Fruit fly (Drosophila melanogaster) whole organism, embryonic: ENCODE measurements around the gene Xport-B.
A peak's percentile ranks its signal among the peaks of the same experiment; 100 is the strongest.

ENCODE experiments used
- C15 ChIP-seq: fragments of 200-800 bp; sonication (Bioruptor generic); IDR thresholded peaks from 3 replicates; pipeline ENCODE4 v1.3.6; 2022; ENCODE audit warnings: missing biosample characterization, missing genetic modification characterization
- CG10267 ChIP-seq: fragments of 200-800 bp; sonication (Bioruptor generic); optimal IDR thresholded peaks from 2 replicates; lab custom pipeline; 2018; ENCODE audit warnings: missing biosample characterization, mild to moderate bottlenecking, missing genetic modification characterization, moderate library complexity
- CG1529 ChIP-seq: fragments of 200-800 bp; sonication (Bioruptor generic); optimal IDR thresholded peaks from 3 replicates; lab custom pipeline; 2018; ENCODE audit warnings: missing biosample characterization, missing genetic modification characterization
- CG17361 ChIP-seq: fragments of 200-800 bp; sonication (Bioruptor generic); IDR thresholded peaks from 3 replicates; pipeline ENCODE4 v1.3.6; 2022; ENCODE audit warnings: missing biosample characterization, missing genetic modification characterization
- CG18262 ChIP-seq: fragments of 200-800 bp; optimal IDR thresholded peaks from 3 replicates; lab custom pipeline; 2019; ENCODE audit warnings: missing biosample characterization, mild to moderate bottlenecking, missing genetic modification characterization, moderate library complexity
- CG2129 ChIP-seq: fragments of 200-800 bp; sonication (Bioruptor generic); IDR thresholded peaks from 2 replicates; pipeline ENCODE4 v1.3.6; 2022; ENCODE audit warnings: missing biosample characterization, missing genetic modification characterization; ENCODE audit not compliant: partially characterized antibody
- CG2712 ChIP-seq: fragments of 200-800 bp; optimal IDR thresholded peaks from 3 replicates; lab custom pipeline; 2019; ENCODE audit warnings: missing biosample characterization, mild to moderate bottlenecking, missing genetic modification characterization, moderate library complexity
- CG32532 ChIP-seq: fragments of 200-800 bp; sonication (Bioruptor generic); IDR thresholded peaks from 2 replicates; pipeline ENCODE4 v1.3.6; 2022; ENCODE audit warnings: missing biosample characterization, missing genetic modification characterization
- CG32772 ChIP-seq: fragments of 200-800 bp; sonication (Bioruptor generic); IDR thresholded peaks from 2 replicates; pipeline ENCODE4 v1.3.6; 2022; ENCODE audit warnings: missing biosample characterization, missing genetic modification characterization
- CG33557 ChIP-seq: fragments of 200-800 bp; sonication (Bioruptor generic); optimal IDR thresholded peaks from 2 replicates; lab custom pipeline; 2019; ENCODE audit warnings: missing biosample characterization, mild to moderate bottlenecking, missing genetic modification characterization, moderate library complexity
- CG42726 ChIP-seq: fragments of 200-800 bp; sonication (Bioruptor generic); IDR thresholded peaks from 2 replicates; pipeline ENCODE4 v1.3.6; 2022; ENCODE audit warnings: missing biosample characterization, missing genetic modification characterization; ENCODE audit not compliant: partially characterized antibody
- CG4730 ChIP-seq: fragments of 200-800 bp; sonication (Bioruptor generic); IDR thresholded peaks from 2 replicates; pipeline ENCODE4 v1.3.6; 2022; ENCODE audit warnings: missing biosample characterization, missing genetic modification characterization
- CG6689 ChIP-seq: fragments of 200-800 bp; sonication (Bioruptor generic); IDR thresholded peaks from 2 replicates; pipeline ENCODE4 v1.3.6; 2022; ENCODE audit warnings: missing biosample characterization, missing genetic modification characterization
- CG7372 ChIP-seq: fragments of 200-800 bp; sonication (Bioruptor generic); IDR thresholded peaks from 2 replicates; pipeline ENCODE4 v1.3.6; 2022; ENCODE audit warnings: missing biosample characterization, missing genetic modification characterization
- CG7556 ChIP-seq: fragments of 200-800 bp; sonication (Bioruptor generic); optimal IDR thresholded peaks from 2 replicates; lab custom pipeline; 2017; ENCODE audit warnings: missing biosample characterization, mild to moderate bottlenecking, missing genetic modification characterization
- CG8359 ChIP-seq: fragments of 200-800 bp; sonication (Bioruptor generic); optimal IDR thresholded peaks from 2 replicates; lab custom pipeline; 2017; ENCODE audit warnings: missing biosample characterization, mild to moderate bottlenecking, missing genetic modification characterization, borderline replicate concordance
- CG8924 ChIP-seq: fragments of 200-800 bp; optimal IDR thresholded peaks from 3 replicates; lab custom pipeline; 2019; ENCODE audit warnings: missing biosample characterization, mild to moderate bottlenecking, missing genetic modification characterization, moderate library complexity
- CG9437 ChIP-seq: fragments of 200-800 bp; sonication (Bioruptor generic); optimal IDR thresholded peaks from 2 replicates; lab custom pipeline; 2018; ENCODE audit warnings: missing biosample characterization, mild to moderate bottlenecking, missing genetic modification characterization
- Fer1 ChIP-seq: fragments of 200-800 bp; sonication (Bioruptor generic); optimal IDR thresholded peaks from 2 replicates; lab custom pipeline; 2017; ENCODE audit warnings: missing biosample characterization, mild to moderate bottlenecking, missing genetic modification characterization
- Fer2 ChIP-seq: fragments of 200-800 bp; sonication (Bioruptor generic); optimal IDR thresholded peaks from 2 replicates; lab custom pipeline; 2018; ENCODE audit warnings: missing biosample characterization, mild to moderate bottlenecking, missing genetic modification characterization, moderate library complexity
- HLH3B ChIP-seq: fragments of 200-800 bp; sonication (Bioruptor generic); IDR thresholded peaks from 2 replicates; pipeline ENCODE4 v1.3.6; 2022; ENCODE audit warnings: missing biosample characterization, missing genetic modification characterization
- HLHmδ ChIP-seq: fragments of 200-800 bp; sonication (Bioruptor generic); optimal IDR thresholded peaks from 2 replicates; lab custom pipeline; 2018; ENCODE audit warnings: missing biosample characterization, mild to moderate bottlenecking, missing genetic modification characterization, moderate library complexity
- Jarid2 ChIP-seq: fragments of 200-800 bp; sonication (Bioruptor generic); optimal IDR thresholded peaks from 3 replicates; lab custom pipeline; 2017; ENCODE audit warnings: mild to moderate bottlenecking, missing biosample characterization, missing genetic modification reagents, missing genetic modification characterization
- MTF-1 ChIP-seq: fragments of 200-800 bp; sonication (Bioruptor generic); optimal IDR thresholded peaks from 2 replicates; lab custom pipeline; 2018; ENCODE audit warnings: missing biosample characterization, mild to moderate bottlenecking, missing genetic modification characterization, borderline replicate concordance
- Opbp ChIP-seq: fragments of 200-800 bp; sonication (Bioruptor generic); IDR thresholded peaks from 3 replicates; pipeline ENCODE4 v1.3.6; 2022; ENCODE audit warnings: missing biosample characterization, missing genetic modification characterization; ENCODE audit not compliant: partially characterized antibody
- Pdp1 ChIP-seq, 2 experiments: fragments of 200-800 bp; sonication (Bioruptor generic); optimal IDR thresholded peaks; 3 replicates each; lab custom pipeline; 2016; ENCODE audit warnings: missing biosample characterization in 2 of 2, missing genetic modification characterization in 2 of 2, mild to moderate bottlenecking in 1 of 2, moderate library complexity in 1 of 2
- Poxn ChIP-seq: fragments of 200-800 bp; sonication (Bioruptor generic); IDR thresholded peaks from 2 replicates; pipeline ENCODE4 v1.3.6; 2022; ENCODE audit warnings: missing biosample characterization, missing genetic modification characterization
- Rfx ChIP-seq: fragments of 200-800 bp; sonication (Bioruptor generic); IDR thresholded peaks from 2 replicates; pipeline ENCODE4 v1.3.6; 2022; ENCODE audit warnings: missing biosample characterization, missing genetic modification characterization
- Sry-δ ChIP-seq: fragments of 200-800 bp; sonication (Bioruptor generic); optimal IDR thresholded peaks from 2 replicates; lab custom pipeline; 2016; ENCODE audit warnings: missing biosample characterization, missing genetic modification characterization
- Usf ChIP-seq: fragments of 200-800 bp; sonication (Bioruptor generic); optimal IDR thresholded peaks from 2 replicates; lab custom pipeline; 2017; ENCODE audit warnings: missing genotype, missing biosample characterization, missing genetic modification characterization
- ac ChIP-seq: fragments of 200-800 bp; sonication (Bioruptor generic); optimal IDR thresholded peaks from 3 replicates; lab custom pipeline; 2017; ENCODE audit warnings: missing biosample characterization, mild to moderate bottlenecking, missing genetic modification characterization
- al ChIP-seq: fragments of 200-800 bp; sonication (Bioruptor generic); IDR thresholded peaks from 2 replicates; pipeline ENCODE4 v1.3.6; 2022; ENCODE audit warnings: missing biosample characterization, missing genetic modification characterization
- bab2 ChIP-seq: fragments of 200-800 bp; sonication (Bioruptor generic); optimal IDR thresholded peaks from 2 replicates; lab custom pipeline; 2016; ENCODE audit warnings: missing biosample characterization, missing genetic modification characterization
- bowl ChIP-seq: fragments of 200-800 bp; sonication (Bioruptor generic); IDR thresholded peaks from 2 replicates; pipeline ENCODE4 v1.3.6; 2022; ENCODE audit warnings: missing biosample characterization, missing genetic modification characterization
- danr ChIP-seq: fragments of 200-800 bp; sonication (Bioruptor generic); IDR thresholded peaks from 2 replicates; pipeline ENCODE4 v1.3.6; 2022; ENCODE audit warnings: missing biosample characterization, missing genetic modification characterization
- h ChIP-seq: fragments of >200 bp; optimal IDR thresholded peaks from 2 replicates; lab custom pipeline; 2017
- hbn ChIP-seq: fragments of 200-800 bp; sonication (Bioruptor generic); IDR thresholded peaks from 2 replicates; pipeline ENCODE4 v1.3.6; 2022; ENCODE audit warnings: missing biosample characterization, missing genetic modification characterization; ENCODE audit not compliant: partially characterized antibody
- klu ChIP-seq: fragments of 200-800 bp; sonication (Bioruptor generic); IDR thresholded peaks from 2 replicates; pipeline ENCODE4 v1.3.6; 2022; ENCODE audit warnings: missing biosample characterization, missing genetic modification characterization
- luna ChIP-seq: fragments of 200-800 bp; sonication (Bioruptor generic); optimal IDR thresholded peaks from 2 replicates; lab custom pipeline; 2016; ENCODE audit warnings: missing biosample characterization, missing genetic modification characterization
- maf-S ChIP-seq: fragments of 200-800 bp; sonication (Bioruptor generic); optimal IDR thresholded peaks from 2 replicates; lab custom pipeline; 2016; ENCODE audit warnings: missing biosample characterization, missing genetic modification characterization
- onecut ChIP-seq: fragments of 200-800 bp; sonication (Bioruptor generic); IDR thresholded peaks from 2 replicates; pipeline ENCODE4 v1.3.6; 2022; ENCODE audit warnings: missing biosample characterization, missing genetic modification characterization
- pros ChIP-seq: fragments of 200-800 bp; sonication (Bioruptor generic); optimal IDR thresholded peaks from 3 replicates; lab custom pipeline; 2019; ENCODE audit warnings: missing biosample characterization, mild to moderate bottlenecking, missing genetic modification characterization, moderate library complexity
- schlank ChIP-seq: fragments of 200-800 bp; sonication (Bioruptor generic); optimal IDR thresholded peaks from 2 replicates; lab custom pipeline; 2018; ENCODE audit warnings: missing biosample characterization, mild to moderate bottlenecking, missing genetic modification characterization
- sens-2 ChIP-seq: fragments of 200-800 bp; sonication (Bioruptor generic); IDR thresholded peaks from 2 replicates; pipeline ENCODE4 v1.3.6; 2022; ENCODE audit warnings: missing biosample characterization, missing genetic modification characterization
- sisA ChIP-seq: fragments of 200-800 bp; sonication (Bioruptor generic); IDR thresholded peaks from 2 replicates; pipeline ENCODE4 v1.3.6; 2022; ENCODE audit warnings: missing biosample characterization, missing genetic modification characterization
- sob ChIP-seq: fragments of 200-800 bp; sonication (Bioruptor generic); IDR thresholded peaks from 2 replicates; pipeline ENCODE4 v1.3.6; 2022; ENCODE audit warnings: missing biosample characterization, missing genetic modification characterization
- tgo ChIP-seq: fragments of 200-800 bp; sonication (Bioruptor generic); IDR thresholded peaks from 3 replicates; pipeline ENCODE4 v1.3.6; 2022; ENCODE audit warnings: missing biosample characterization, missing genetic modification characterization
- usp ChIP-seq: fragments of >200 bp; optimal IDR thresholded peaks from 2 replicates; lab custom pipeline; 2017; ENCODE audit warnings: missing biosample characterization, missing genetic modification characterization
- vvl ChIP-seq: fragments of 200-800 bp; sonication (Bioruptor generic); IDR thresholded peaks from 2 replicates; pipeline ENCODE4 v1.3.6; 2022; ENCODE audit warnings: missing biosample characterization, missing genetic modification characterization
- wek ChIP-seq: fragments of 200-800 bp; sonication (Bioruptor generic); optimal IDR thresholded peaks from 3 replicates; lab custom pipeline; 2018; ENCODE audit warnings: missing biosample characterization, mild to moderate bottlenecking, missing genetic modification characterization, moderate library complexity

The Xport-B gene

DNA sequence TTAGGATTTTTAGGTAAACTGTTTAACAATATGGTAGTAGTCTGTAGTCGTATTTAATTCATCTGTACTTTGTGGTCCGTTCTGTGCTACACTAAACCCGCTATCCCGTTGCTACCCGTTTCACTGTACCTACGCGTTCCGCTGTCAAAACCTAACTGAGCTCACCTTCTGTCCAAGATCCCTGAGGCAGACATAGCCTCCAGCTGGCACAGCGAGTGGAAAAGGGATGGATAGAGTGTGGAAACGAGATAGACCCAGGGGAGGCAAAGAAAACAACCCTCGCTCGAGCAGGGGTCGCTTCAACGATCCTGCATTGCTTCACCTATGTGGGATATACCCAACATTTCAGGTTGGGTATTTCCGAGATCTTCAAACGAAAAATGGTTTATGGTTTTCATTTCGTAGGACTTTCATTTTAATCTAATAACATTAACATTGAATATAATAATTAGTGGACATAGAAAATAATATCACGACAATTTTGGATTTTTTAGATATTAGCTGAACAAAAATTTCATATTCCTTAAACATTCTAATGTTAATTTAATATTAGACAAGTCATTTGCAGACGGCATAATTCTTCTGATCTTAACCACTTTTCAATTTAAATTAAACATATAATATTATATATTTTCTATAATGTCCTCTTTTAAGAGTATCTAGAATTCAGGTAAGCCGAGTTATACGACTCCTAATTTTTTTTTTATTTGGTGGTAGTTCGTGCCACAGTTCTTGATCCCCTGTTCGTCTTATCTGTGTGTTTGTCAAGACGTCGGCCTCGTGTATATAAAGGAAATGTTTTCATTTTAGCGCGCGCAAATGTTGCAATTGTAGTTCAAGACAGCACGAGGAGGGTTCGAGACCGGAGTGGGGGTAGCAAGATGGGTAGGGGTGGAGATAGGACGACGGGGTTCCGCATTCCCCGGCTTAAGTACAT is 19.9 kb upstream of the Xport-B start, which contains the start of gene mira (continued):
- no peak for TF ChIP-seq C15 (GFP tag; lab: Robert Waterston, UW)
- TF ChIP-seq MTF-1: no peak
- no peak for TF ChIP-seq CG2129 (GFP tag; lab: Robert Waterston, UW)
- TF ChIP-seq Usf: peak; percentile 5
- TF ChIP-seq HLH3B: no peak
- TF ChIP-seq CG2712 (tag; lab: Kevin White, UChicago): peak; percentile 44
- TF ChIP-seq CG7372: no peak
- no peak for TF ChIP-seq bowl (GFP tag; lab: Robert Waterston, UW)
- TF ChIP-seq vvl (GFP tag; lab: Robert Waterston, UW): no peak
- TF ChIP-seq CG32532 (GFP tag; lab: Robert Waterston, UW): no peak
- peak; percentile 36 for TF ChIP-seq CG10267 (tag; lab: Kevin White, UChicago)
- peak; percentile 56 for TF ChIP-seq CG18262
- TF ChIP-seq al (GFP tag; lab: Robert Waterston, UW): no peak
- TF ChIP-seq HLHmδ (GFP tag; lab: Kevin White, UChicago): peak; percentile 87
- TF ChIP-seq hbn (GFP tag; lab: Robert Waterston, UW): no peak
- TF ChIP-seq CG6689 (GFP tag; lab: Robert Waterston, UW): no peak
- TF ChIP-seq h: no peak
- no peak for TF ChIP-seq Pdp1 (GFP tag; optimal IDR thresholded peaks at IDR 0.05; lab: Kevin White, UChicago)
- no peak for TF ChIP-seq bab2 (GFP tag; lab: Kevin White, UChicago)
- no peak for TF ChIP-seq onecut (GFP tag; lab: Robert Waterston, UW)
- no peak for TF ChIP-seq CG42726
- TF ChIP-seq klu: no peak
- no peak for TF ChIP-seq luna (GFP tag; lab: Kevin White, UChicago)
- peak; percentile 93 for TF ChIP-seq pros
- no peak for TF ChIP-seq danr (GFP tag; lab: Robert Waterston, UW)
- peak; percentile 34 for TF ChIP-seq CG7556
- no peak for TF ChIP-seq tgo (GFP tag; lab: Robert Waterston, UW)
- TF ChIP-seq Fer1: no peak
- TF ChIP-seq wek: no peak
- no peak for TF ChIP-seq Rfx (GFP tag; lab: Robert Waterston, UW)
- no peak for TF ChIP-seq CG8359 (GFP tag; lab: Kevin White, UChicago)
- TF ChIP-seq sens-2 (GFP tag; lab: Robert Waterston, UW): no peak
- no peak for TF ChIP-seq maf-S (GFP tag; lab: Kevin White, UChicago)
- TF ChIP-seq Jarid2 (GFP tag; lab: Kevin White, UChicago): peak; percentile 10
- peak; percentile 41 for TF ChIP-seq CG33557
- no peak for TF ChIP-seq Fer2 (tag; lab: Kevin White, UChicago)
- no peak for TF ChIP-seq CG8924 (tag; lab: Kevin White, UChicago)
- no peak for TF ChIP-seq CG32772 (GFP tag; lab: Robert Waterston, UW)
- TF ChIP-seq schlank: no peak
- peak; percentile 20; the same call in 1 of the 3 replicates for TF ChIP-seq CG17361 (GFP tag; lab: Robert Waterston, UW)
- no peak for TF ChIP-seq Sry-δ (GFP tag; lab: Kevin White, UChicago)
- no peak for TF ChIP-seq Poxn
- TF ChIP-seq Opbp (GFP tag; lab: Robert Waterston, UW): peak; percentile 12; the same call in 1 of the 3 replicates
- no peak for TF ChIP-seq CG9437
- TF ChIP-seq CG1529: no peak
- no peak for TF ChIP-seq usp (GFP tag; lab: Kevin White, UChicago)
- no peak for TF ChIP-seq CG4730
- TF ChIP-seq ac (GFP tag; lab: Kevin White, UChicago): peak; percentile 45
- no peak for TF ChIP-seq sisA (GFP tag; lab: Robert Waterston, UW)
- no peak for TF ChIP-seq sob (GFP tag; lab: Robert Waterston, UW)
